Worm (Caenorhabditis elegans) whole organism, L4/young adult: ENCODE data around the gene srx-1.

ENCODE experiments used
- W03F9.2 ChIP-seq: fragments of 150-350 bp; optimal IDR thresholded peaks from 2 replicates; lab custom pipeline; 2014; ENCODE audit warnings: missing biosample characterization, missing genetic modification characterization
- dao-5 ChIP-seq: sonication (generic microtip); optimal IDR thresholded peaks from 2 replicates; lab custom pipeline; 2016; ENCODE audit warnings: missing genotype, missing genetic modification characterization, moderate library complexity, missing compliant biosample characterization
- him-1 ChIP-seq: sonication (generic microtip); optimal IDR thresholded peaks from 2 replicates; lab custom pipeline; 2016; ENCODE audit warnings: missing genotype, missing genetic modification reagents, missing genetic modification characterization, missing compliant biosample characterization

DNA sequence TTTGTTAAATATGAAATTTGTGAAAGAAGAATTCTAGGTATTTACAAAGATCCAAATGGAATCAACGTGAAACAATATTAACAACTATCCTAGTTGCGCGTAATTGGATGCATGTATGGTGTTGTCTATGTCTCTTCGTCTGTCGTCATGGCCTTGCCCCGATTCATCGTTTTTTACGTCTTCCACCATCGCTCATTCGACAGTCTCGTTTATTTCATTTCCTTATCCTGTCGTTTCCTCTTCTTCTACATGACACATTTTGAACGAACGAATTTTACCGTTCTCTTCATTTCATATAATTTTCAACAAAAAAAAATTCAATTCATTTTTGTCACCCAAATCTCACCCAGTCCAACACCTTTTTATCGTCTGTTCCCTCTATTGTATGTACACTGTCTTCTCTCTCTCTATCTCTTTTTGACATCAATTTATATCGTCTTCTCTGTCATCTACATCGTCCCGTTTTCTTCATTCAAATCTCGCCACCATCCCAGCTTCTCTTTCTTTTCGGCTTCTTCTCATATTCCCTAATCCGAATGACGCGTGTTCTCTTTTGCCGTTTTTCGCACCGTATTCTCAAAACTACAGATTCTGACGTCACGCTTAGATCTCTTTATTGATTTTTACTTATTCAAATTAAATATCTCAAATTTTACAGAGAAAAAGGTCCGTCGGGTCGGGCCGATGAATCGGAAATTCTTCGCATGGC lies 46.9 kb upstream of the srx-1 start, which contains the start of gene ttc-17:
- TF ChIP-seq him-1 (tag; lab: Kevin White, UChicago) (no peak), dao-5 (no peak), W03F9.2 (tag; lab: Kevin White, UChicago) (no peak)
